Fruit fly (Drosophila melanogaster) whole organism, embryonic: ENCODE results near the gene CG34296.

Experiments
- CG10462 ChIP-seq: fragments of 200-800 bp; sonication (Bioruptor generic); optimal IDR thresholded peaks from 2 replicates; lab custom pipeline; 2016; ENCODE audit warnings: missing biosample characterization, missing genetic modification characterization
- CG11456 ChIP-seq: fragments of 200-800 bp; sonication (Bioruptor generic); IDR thresholded peaks from 3 replicates; pipeline ENCODE4 v1.3.6; 2022; ENCODE audit warnings: missing biosample characterization, missing genetic modification characterization
- CG3838 ChIP-seq: fragments of 200-800 bp; sonication (Bioruptor generic); optimal IDR thresholded peaks from 3 replicates; lab custom pipeline; 2016; ENCODE audit warnings: missing biosample characterization, missing genetic modification characterization
- CG4328 ChIP-seq: fragments of 200-800 bp; sonication (Bioruptor generic); optimal IDR thresholded peaks from 3 replicates; lab custom pipeline; 2017; ENCODE audit warnings: missing biosample characterization, missing genetic modification reagents, missing genetic modification characterization
- CG4617 ChIP-seq: fragments of 200-800 bp; sonication (Bioruptor generic); optimal IDR thresholded peaks from 3 replicates; lab custom pipeline; 2016; ENCODE audit warnings: missing biosample characterization, missing genetic modification characterization, borderline replicate concordance
- CG5180 ChIP-seq: fragments of 200-800 bp; sonication (Bioruptor generic); optimal IDR thresholded peaks from 3 replicates; lab custom pipeline; 2017; ENCODE audit warnings: missing biosample characterization, missing genetic modification characterization, mild to moderate bottlenecking, moderate library complexity, missing genetic modification reagents
- CG6254 ChIP-seq: fragments of 200-800 bp; sonication (Bioruptor generic); optimal IDR thresholded peaks from 3 replicates; lab custom pipeline; 2017; ENCODE audit warnings: mild to moderate bottlenecking, missing biosample characterization, missing genetic modification reagents, missing genetic modification characterization
- CG6791 ChIP-seq: fragments of 200-800 bp; sonication (Bioruptor generic); IDR thresholded peaks from 3 replicates; pipeline ENCODE4 v1.3.6; 2022; ENCODE audit warnings: missing biosample characterization, missing genetic modification characterization; ENCODE audit not compliant: partially characterized antibody
- CG6854 ChIP-seq: fragments of 200-800 bp; sonication (Bioruptor generic); optimal IDR thresholded peaks from 3 replicates; lab custom pipeline; 2017; ENCODE audit warnings: missing biosample characterization, mild to moderate bottlenecking, missing genetic modification characterization
- CG8290 ChIP-seq, 3 experiments: fragments of 200-800 bp; sonication (Bioruptor generic); optimal IDR thresholded peaks; 2 replicates each; lab custom pipeline; 2016 to 2019; ENCODE audit warnings: missing biosample characterization in 3 of 3, missing genetic modification characterization in 3 of 3, mild to moderate bottlenecking in 2 of 3, moderate library complexity in 1 of 3
- CG8388 ChIP-seq: fragments of 200-800 bp; sonication (Bioruptor generic); optimal IDR thresholded peaks from 2 replicates; lab custom pipeline; 2019; ENCODE audit warnings: missing biosample characterization, mild to moderate bottlenecking, missing genetic modification characterization, moderate library complexity
- CG9932 ChIP-seq: fragments of 200-800 bp; sonication (Bioruptor generic); IDR thresholded peaks from 2 replicates; pipeline ENCODE4 v1.3.6; 2022; ENCODE audit warnings: missing biosample characterization, missing genetic modification characterization
- CoRest ChIP-seq: fragments of 200-800 bp; sonication (Bioruptor generic); optimal IDR thresholded peaks from 3 replicates; lab custom pipeline; 2018; ENCODE audit warnings: missing biosample characterization, mild to moderate bottlenecking, missing genetic modification characterization, moderate library complexity
- D19A ChIP-seq: fragments of 200-800 bp; optimal IDR thresholded peaks from 3 replicates; lab custom pipeline; 2019; ENCODE audit warnings: missing biosample characterization, mild to moderate bottlenecking, missing genetic modification characterization, moderate library complexity
- Dek ChIP-seq: fragments of 200-800 bp; sonication (Bioruptor generic); optimal IDR thresholded peaks from 3 replicates; lab custom pipeline; 2019; ENCODE audit warnings: missing biosample characterization, mild to moderate bottlenecking, missing genetic modification characterization, moderate library complexity
- Fer2 ChIP-seq: fragments of 200-800 bp; sonication (Bioruptor generic); optimal IDR thresholded peaks from 2 replicates; lab custom pipeline; 2018; ENCODE audit warnings: missing biosample characterization, mild to moderate bottlenecking, missing genetic modification characterization, moderate library complexity
- HLHmδ ChIP-seq: fragments of 200-800 bp; sonication (Bioruptor generic); optimal IDR thresholded peaks from 2 replicates; lab custom pipeline; 2018; ENCODE audit warnings: missing biosample characterization, mild to moderate bottlenecking, missing genetic modification characterization, moderate library complexity
- HmgZ ChIP-seq: fragments of 200-800 bp; sonication (Bioruptor generic); optimal IDR thresholded peaks from 2 replicates; lab custom pipeline; 2018; ENCODE audit warnings: missing biosample characterization, mild to moderate bottlenecking, missing genetic modification characterization
- Jarid2 ChIP-seq: fragments of 200-800 bp; sonication (Bioruptor generic); optimal IDR thresholded peaks from 3 replicates; lab custom pipeline; 2017; ENCODE audit warnings: mild to moderate bottlenecking, missing biosample characterization, missing genetic modification reagents, missing genetic modification characterization
- Meics ChIP-seq: fragments of 200-800 bp; sonication (Bioruptor generic); optimal IDR thresholded peaks from 2 replicates; lab custom pipeline; 2017; ENCODE audit warnings: missing biosample characterization, mild to moderate bottlenecking, missing genetic modification characterization
- Mes4 ChIP-seq: fragments of 200-800 bp; sonication (Bioruptor generic); optimal IDR thresholded peaks from 2 replicates; lab custom pipeline; 2016; ENCODE audit warnings: missing biosample characterization, missing genetic modification characterization
- Mrtf ChIP-seq: fragments of 200-800 bp; sonication (Bioruptor generic); IDR thresholded peaks from 3 replicates; pipeline ENCODE4 v1.3.6; 2022; ENCODE audit warnings: missing biosample characterization, missing genetic modification characterization
- Six4 ChIP-seq: fragments of 200-800 bp; sonication (Bioruptor generic); optimal IDR thresholded peaks from 2 replicates; lab custom pipeline; 2016; ENCODE audit warnings: missing biosample characterization, missing genetic modification characterization
- Trl ChIP-seq, 3 experiments: fragments of >200 bp in 2 of 3; fragments of 200-800 bp in 1 of 3; sonication (Bioruptor generic) in 1 of 3; optimal IDR thresholded peaks; 2 replicates in 1 of 3; 3 replicates in 2 of 3; lab custom pipeline; 2016 to 2017; ENCODE audit warnings: missing biosample characterization in 1 of 3, missing genetic modification characterization in 1 of 3
- ase ChIP-seq: fragments of 200-800 bp; sonication (Bioruptor generic); IDR thresholded peaks from 3 replicates; pipeline ENCODE4 v1.3.6; 2022; ENCODE audit warnings: missing biosample characterization, missing genetic modification characterization
- chinmo ChIP-seq: fragments of 200-800 bp; sonication (Bioruptor generic); IDR thresholded peaks from 4 replicates; pipeline ENCODE4 v1.3.6; 2022; ENCODE audit warnings: missing biosample characterization, missing genetic modification characterization; ENCODE audit not compliant: partially characterized antibody
- crc ChIP-seq: fragments of 200-800 bp; sonication (Bioruptor generic); optimal IDR thresholded peaks from 2 replicates; lab custom pipeline; 2016; ENCODE audit warnings: missing biosample characterization, missing genetic modification characterization
- dati ChIP-seq: fragments of 200-800 bp; sonication (Bioruptor generic); IDR thresholded peaks from 2 replicates; pipeline ENCODE4 v1.3.6; 2022; ENCODE audit warnings: missing biosample characterization, missing genetic modification characterization
- ems ChIP-seq: fragments of 200-800 bp; sonication (Bioruptor generic); optimal IDR thresholded peaks from 3 replicates; lab custom pipeline; 2016; ENCODE audit warnings: missing biosample characterization, missing genetic modification characterization
- fru ChIP-seq: fragments of >200 bp; optimal IDR thresholded peaks from 2 replicates; lab custom pipeline; 2017
- gcm2 ChIP-seq: fragments of 200-800 bp; sonication (Bioruptor generic); optimal IDR thresholded peaks from 2 replicates; lab custom pipeline; 2016; ENCODE audit warnings: missing biosample characterization, missing genetic modification characterization
- gro ChIP-seq: fragments of 200-800 bp; sonication (Bioruptor generic); optimal IDR thresholded peaks from 2 replicates; lab custom pipeline; 2016; ENCODE audit warnings: missing biosample characterization, missing genetic modification characterization
- gsb ChIP-seq: fragments of 200-800 bp; sonication (Bioruptor generic); IDR thresholded peaks from 2 replicates; pipeline ENCODE4 v1.3.6; 2022; ENCODE audit warnings: missing biosample characterization, missing genetic modification characterization
- h ChIP-seq: fragments of >200 bp; optimal IDR thresholded peaks from 2 replicates; lab custom pipeline; 2017
- ham ChIP-seq: fragments of 200-800 bp; sonication (Bioruptor generic); IDR thresholded peaks from 2 replicates; pipeline ENCODE4 v1.3.6; 2022; ENCODE audit warnings: missing biosample characterization, missing genetic modification characterization
- jing ChIP-seq: fragments of 200-800 bp; sonication (Bioruptor generic); optimal IDR thresholded peaks from 2 replicates; lab custom pipeline; 2018; ENCODE audit warnings: missing biosample characterization, mild to moderate bottlenecking, missing genetic modification characterization
- kay ChIP-seq: fragments of 200-800 bp; sonication (Bioruptor generic); optimal IDR thresholded peaks from 2 replicates; lab custom pipeline; 2016; ENCODE audit warnings: missing biosample characterization, missing genetic modification characterization
- lmd ChIP-seq: fragments of 200-800 bp; sonication (Bioruptor generic); IDR thresholded peaks from 2 replicates; pipeline ENCODE4 v1.3.6; 2022; ENCODE audit warnings: missing biosample characterization, missing genetic modification characterization
- lov ChIP-seq, 2 experiments: fragments of 200-800 bp in 1 of 2; fragments of >200 bp in 1 of 2; sonication (Bioruptor generic) in 1 of 2; IDR thresholded peaks in 1 of 2; optimal IDR thresholded peaks in 1 of 2; 2 replicates in 1 of 2; 3 replicates in 1 of 2; pipeline versions ENCODE4 v1.3.6 to Lab custom; 2017 to 2022; ENCODE audit warnings: missing biosample characterization in 1 of 2, missing genetic modification characterization in 1 of 2
- nerfin-2 ChIP-seq: fragments of 200-800 bp; sonication (Bioruptor generic); IDR thresholded peaks from 2 replicates; pipeline ENCODE4 v1.3.6; 2022; ENCODE audit warnings: missing biosample characterization, missing genetic modification characterization; ENCODE audit not compliant: partially characterized antibody
- phol ChIP-seq: fragments of 200-800 bp; sonication (Bioruptor generic); optimal IDR thresholded peaks from 3 replicates; lab custom pipeline; 2018; ENCODE audit warnings: missing biosample characterization, mild to moderate bottlenecking, missing genetic modification characterization, moderate library complexity
- pita ChIP-seq: fragments of 200-800 bp; sonication (Bioruptor generic); optimal IDR thresholded peaks from 2 replicates; lab custom pipeline; 2017; ENCODE audit warnings: missing biosample characterization, mild to moderate bottlenecking, missing genetic modification characterization
- rib ChIP-seq: fragments of 200-800 bp; sonication (Bioruptor generic); IDR thresholded peaks from 2 replicates; pipeline ENCODE4 v1.3.6; 2022; ENCODE audit warnings: missing biosample characterization, missing genetic modification characterization
- run ChIP-seq: fragments of 200-800 bp; sonication (Bioruptor generic); optimal IDR thresholded peaks from 3 replicates; lab custom pipeline; 2018; ENCODE audit warnings: missing biosample characterization, mild to moderate bottlenecking, missing genetic modification characterization
- sd ChIP-seq: fragments of 200-800 bp; sonication (Bioruptor generic); optimal IDR thresholded peaks from 3 replicates; lab custom pipeline; 2018; ENCODE audit warnings: missing biosample characterization, mild to moderate bottlenecking, missing genetic modification characterization, moderate library complexity
- sr ChIP-seq: fragments of 200-800 bp; sonication (Bioruptor generic); IDR thresholded peaks from 3 replicates; pipeline ENCODE4 v1.3.6; 2022; ENCODE audit warnings: missing biosample characterization, missing genetic modification characterization
- toy ChIP-seq: fragments of 200-800 bp; sonication (Bioruptor generic); IDR thresholded peaks from 2 replicates; pipeline ENCODE4 v1.3.6; 2022; ENCODE audit warnings: missing biosample characterization, missing genetic modification characterization
- trh ChIP-seq: fragments of 200-800 bp; sonication (Bioruptor generic); optimal IDR thresholded peaks from 2 replicates; lab custom pipeline; 2016; ENCODE audit warnings: missing biosample characterization, missing genetic modification characterization
- tx ChIP-seq: fragments of 200-800 bp; sonication (Bioruptor generic); optimal IDR thresholded peaks from 2 replicates; lab custom pipeline; 2016; ENCODE audit warnings: missing biosample characterization, missing genetic modification characterization

CG34296 gene

dm6 chr3R:29716782-29717317 is 5.5 kb upstream of the CG34296 start, which contains the start of gene Obp99b (continued):
- peak; percentile 23 for TF ChIP-seq crc
- TF ChIP-seq CG11456 (GFP tag; lab: Robert Waterston, UW): peak; percentile 96
- peak; percentile 59 for TF ChIP-seq dati (GFP tag; lab: Robert Waterston, UW)
- peak; percentile 6 for TF ChIP-seq Dek (tag; lab: Kevin White, UChicago)
- no peak for TF ChIP-seq lov (optimal IDR thresholded peaks at IDR 0.05; lab: Kevin White, UChicago)
- TF ChIP-seq lov (GFP tag; IDR thresholded peaks at IDR 0.05; lab: Robert Waterston, UW): peak; percentile 93
- peak; percentile 73; the same call in 2 of the 3 replicates for TF ChIP-seq sr (GFP tag; lab: Robert Waterston, UW)
- peak; percentile 76 for TF ChIP-seq jing (GFP tag; lab: Kevin White, UChicago)
- TF ChIP-seq lmd: peak; percentile 65
- no peak for TF ChIP-seq rib (GFP tag; lab: Robert Waterston, UW)
- peak; percentile 63 for TF ChIP-seq gsb (GFP tag; lab: Robert Waterston, UW)
- peak; percentile 73 for TF ChIP-seq Jarid2 (GFP tag; lab: Kevin White, UChicago)
- TF ChIP-seq CG4328: peak; percentile 52
- TF ChIP-seq CG5180: peak; percentile 62
- peak; percentile 24 for TF ChIP-seq HmgZ (tag; lab: Kevin White, UChicago)
- TF ChIP-seq fru (lab: Kevin White, UChicago): no peak
- no peak for TF ChIP-seq toy (GFP tag; lab: Robert Waterston, UW)
- TF ChIP-seq chinmo (GFP tag; lab: Robert Waterston, UW): peak; percentile 61; the same call in 1 of the 4 replicates
- peak; percentile 63 for TF ChIP-seq Six4 (GFP tag; lab: Kevin White, UChicago)
- peak; percentile 88 for TF ChIP-seq Mes4 (GFP tag; lab: Kevin White, UChicago)
- peak; percentile 39 for TF ChIP-seq D19A (tag; lab: Kevin White, UChicago)
- peak; percentile 85 for TF ChIP-seq Meics (GFP tag; lab: Kevin White, UChicago)
- peak; percentile 76 for TF ChIP-seq h (lab: Kevin White, UChicago)
- TF ChIP-seq ems (GFP tag; lab: Kevin White, UChicago): peak; percentile 64
- peak; percentile 50 for TF ChIP-seq CoRest (tag; lab: Kevin White, UChicago)
- TF ChIP-seq ham: no peak; the same call in 1 of the 2 replicates
- TF ChIP-seq run: no peak
- peak; percentile 58 for TF ChIP-seq tx
- peak; percentile 51 for TF ChIP-seq phol (tag; lab: Kevin White, UChicago)
- no peak for TF ChIP-seq CG6791 (GFP tag; lab: Robert Waterston, UW)
- TF ChIP-seq ase: peak; percentile 84; the same call in 2 of the 3 replicates
- peak; percentile 53 for TF ChIP-seq CG8388
- TF ChIP-seq CG8290 (GFP tag; optimal IDR thresholded peaks at IDR 0.05; lab: Kevin White, UChicago): peak; percentile 44
- TF ChIP-seq CG8290 (tag; optimal IDR thresholded peaks at IDR 0.05; lab: Kevin White, UChicago): peak; percentile 73 to 87
- peak; percentile 60 for TF ChIP-seq trh
- TF ChIP-seq CG4617 (GFP tag; lab: Kevin White, UChicago): peak; percentile 27
- peak; percentile 19 for TF ChIP-seq CG3838 (GFP tag; lab: Kevin White, UChicago)
- peak; percentile 85; the same call in 2 of the 3 replicates for TF ChIP-seq Mrtf (GFP tag; lab: Robert Waterston, UW)
- peak; percentile 67 for TF ChIP-seq CG6854 (GFP tag; lab: Kevin White, UChicago)
- TF ChIP-seq gro (GFP tag; lab: Kevin White, UChicago): no peak
- TF ChIP-seq CG9932 (GFP tag; lab: Robert Waterston, UW): peak; percentile 74
- peak in 1 of 2 experiments; percentile 10 for TF ChIP-seq Trl (optimal IDR thresholded peaks at IDR 0.05; lab: Kevin White, UChicago)
- peak; percentile 85 for TF ChIP-seq Trl (GFP tag; optimal IDR thresholded peaks at IDR 0.05; lab: Kevin White, UChicago)
- TF ChIP-seq kay (GFP tag; lab: Kevin White, UChicago): no peak
- TF ChIP-seq CG6254 (GFP tag; lab: Kevin White, UChicago): peak; percentile 91
- TF ChIP-seq pita (GFP tag; lab: Kevin White, UChicago): no peak
- peak; percentile 99 for TF ChIP-seq HLHmδ (GFP tag; lab: Kevin White, UChicago)
- TF ChIP-seq gcm2: peak; percentile 35
- TF ChIP-seq CG10462 (GFP tag; lab: Kevin White, UChicago): peak; percentile 9
- TF ChIP-seq nerfin-2 (GFP tag; lab: Robert Waterston, UW): no peak
- peak; percentile 48 for TF ChIP-seq Fer2 (tag; lab: Kevin White, UChicago)
- TF ChIP-seq sd (tag; lab: Kevin White, UChicago): peak; percentile 25
